Fruit fly (Drosophila melanogaster): ENCODE measurements around the gene CG10026.

dm6 chr2L:19462898-19463297 is 8.8 kb downstream of the CG10026 start:
- TF ChIP-seq bab1 (GFP tag; optimal IDR thresholded peaks at IDR 0.05), result no peak
- TF ChIP-seq CG11617 (GFP tag; optimal IDR thresholded peaks at IDR 0.05), result no peak
- TF ChIP-seq CG12768 (GFP tag; optimal IDR thresholded peaks at IDR 0.05), result no peak
- no peak for TF ChIP-seq Hr96 (GFP tag; optimal IDR thresholded peaks at IDR 0.05)
- no peak for TF ChIP-seq Mnt (GFP tag; optimal IDR thresholded peaks at IDR 0.05)
- no peak for TF ChIP-seq ovo (GFP tag; optimal IDR thresholded peaks at IDR 0.05)
- TF ChIP-seq CG7045 (GFP tag; optimal IDR thresholded peaks at IDR 0.05), result no peak

All from whole organism, adult.